Worm (Caenorhabditis elegans) whole organism, L4 larva: ENCODE measurements around the gene sra-27.

Experiments used
- F44E2.7 ChIP-seq: fragments of 200-800 bp; sonication (Bioruptor generic); IDR thresholded peaks from 2 replicates; pipeline ENCODE4 v2.1.2; 2022; ENCODE audit warnings: missing genetic modification characterization, missing compliant biosample characterization
- F49E8.2 ChIP-seq: sonication (generic microtip); optimal IDR thresholded peaks from 2 replicates; lab custom pipeline; 2016; ENCODE audit warnings: missing compliant biosample characterization, mild to moderate bottlenecking, missing genetic modification characterization, borderline replicate concordance
- R02D3.7 ChIP-seq: fragments of 150-350 bp; sonication (generic microtip); optimal IDR thresholded peaks from 3 replicates; lab custom pipeline; 2014; ENCODE audit warnings: missing biosample characterization, missing genetic modification characterization
- T20F7.1 ChIP-seq: fragments of 200-800 bp; sonication (Bioruptor generic); optimal IDR thresholded peaks from 2 replicates; lab custom pipeline; 2018; ENCODE audit warnings: mild to moderate bottlenecking, missing genetic modification characterization, missing compliant biosample characterization
- Y105C5A.15 ChIP-seq: fragments of 200-800 bp; sonication (Bioruptor generic); IDR thresholded peaks from 2 replicates; pipeline ENCODE4 v1.3.6; 2022; ENCODE audit warnings: missing genetic modification characterization, missing compliant biosample characterization
- aha-1 ChIP-seq: fragments of 150-350 bp; peaks from one replicate; lab custom pipeline; 2014; ENCODE audit warnings: missing biosample characterization, missing genetic modification characterization
- ama-1 ChIP-seq: fragments of 150-350 bp; optimal IDR thresholded peaks from 2 replicates; lab custom pipeline; 2014; ENCODE audit warnings: inconsistent platforms, mixed read lengths
- ceh-32 ChIP-seq: sonication (generic microtip); optimal IDR thresholded peaks from 2 replicates; lab custom pipeline; 2016; ENCODE audit warnings: mild to moderate bottlenecking, missing genetic modification characterization, missing compliant biosample characterization; ENCODE audit not compliant: poor library complexity
- ceh-44 ChIP-seq: fragments of 200-800 bp; sonication (Bioruptor generic); IDR thresholded peaks from 2 replicates; pipeline ENCODE4 v1.3.6; 2022; ENCODE audit warnings: missing genetic modification reagents, missing genetic modification characterization, missing compliant biosample characterization
- ceh-62 ChIP-seq: sonication (generic microtip); optimal IDR thresholded peaks from 2 replicates; lab custom pipeline; 2017; ENCODE audit warnings: missing biosample characterization, missing genetic modification characterization
- ces-1 ChIP-seq: fragments of 150-350 bp; sonication (generic microtip); optimal IDR thresholded peaks from 4 replicates; lab custom pipeline; 2014; ENCODE audit warnings: missing biosample characterization, missing genetic modification reagents, missing genetic modification characterization
- cey-2 ChIP-seq: sonication (generic microtip); optimal IDR thresholded peaks from 3 replicates; lab custom pipeline; 2017; ENCODE audit warnings: missing genetic modification characterization, mild to moderate bottlenecking, missing compliant biosample characterization, antibody characterized with exemption, borderline replicate concordance; ENCODE audit not compliant: insufficient read depth
- daf-8 ChIP-seq: fragments of 200-800 bp; sonication (Bioruptor generic); IDR thresholded peaks from 2 replicates; pipeline ENCODE4 v1.3.6; 2022; ENCODE audit warnings: missing genetic modification characterization, missing compliant biosample characterization
- dmd-6 ChIP-seq: fragments of 200-800 bp; sonication (Bioruptor generic); IDR thresholded peaks from 2 replicates; pipeline ENCODE4 v1.3.6; 2022; ENCODE audit warnings: missing genetic modification reagents, missing genetic modification characterization, missing compliant biosample characterization
- dmd-9 ChIP-seq: fragments of 200-800 bp; sonication (Bioruptor generic); IDR thresholded peaks from 2 replicates; pipeline ENCODE4 v1.3.6; 2022; ENCODE audit warnings: missing genetic modification reagents, missing genetic modification characterization, missing compliant biosample characterization
- dpl-1 ChIP-seq: fragments of 150-350 bp; optimal IDR thresholded peaks from 2 replicates; lab custom pipeline; 2014; ENCODE audit warnings: missing biosample characterization, missing genetic modification reagents, missing genetic modification characterization
- dve-1 ChIP-seq: sonication (generic microtip); optimal IDR thresholded peaks from 2 replicates; lab custom pipeline; 2017; ENCODE audit warnings: antibody characterized with exemption, mild to moderate bottlenecking, missing genetic modification characterization, missing compliant biosample characterization; ENCODE audit not compliant: insufficient read depth
- gei-8 ChIP-seq: fragments of 200-800 bp; sonication (Bioruptor generic); optimal IDR thresholded peaks from 2 replicates; lab custom pipeline; 2018; ENCODE audit warnings: mild to moderate bottlenecking, missing genetic modification characterization, missing compliant biosample characterization
- hif-1 ChIP-seq, 2 experiments: sonication (generic microtip); optimal IDR thresholded peaks; 2 replicates each; lab custom pipeline; 2016 to 2017; ENCODE audit warnings: missing compliant biosample characterization in 2 of 2, missing genetic modification characterization in 2 of 2, missing genetic modification reagents in 2 of 2, missing genotype in 2 of 2, mild to moderate bottlenecking in 1 of 2
- hlh-11 ChIP-seq: fragments of 200-800 bp; sonication (Bioruptor generic); optimal IDR thresholded peaks from 2 replicates; lab custom pipeline; 2018; ENCODE audit warnings: mild to moderate bottlenecking, missing genetic modification characterization, missing compliant biosample characterization
- hmg-1.1 ChIP-seq: fragments of 200-800 bp; sonication (Bioruptor generic); IDR thresholded peaks from 2 replicates; pipeline ENCODE4 v1.3.6; 2022; ENCODE audit warnings: missing genetic modification reagents, missing genetic modification characterization, missing compliant biosample characterization
- lin-13 ChIP-seq: fragments of 150-350 bp; optimal IDR thresholded peaks from 2 replicates; lab custom pipeline; 2014; ENCODE audit warnings: missing biosample characterization, missing genetic modification reagents, missing genetic modification characterization
- lin-15B ChIP-seq: fragments of 150-350 bp; sonication (generic microtip); optimal IDR thresholded peaks from 3 replicates; lab custom pipeline; 2014; ENCODE audit warnings: missing biosample characterization, missing genetic modification characterization
- lin-38 ChIP-seq: fragments of 200-800 bp; sonication (Bioruptor generic); IDR thresholded peaks from 2 replicates; pipeline ENCODE4 v1.3.6; 2022; ENCODE audit warnings: missing genetic modification reagents, missing genetic modification characterization, missing compliant biosample characterization
- lsy-2 ChIP-seq, 2 experiments: fragments of 150-350 bp in 1 of 2; sonication (generic microtip) in 1 of 2; optimal IDR thresholded peaks; 2 replicates each; lab custom pipeline; 2014 to 2017; ENCODE audit warnings: missing biosample characterization in 2 of 2, missing genetic modification characterization in 2 of 2
- mep-1 ChIP-seq: fragments of 150-350 bp; sonication (generic microtip); optimal IDR thresholded peaks from 3 replicates; lab custom pipeline; 2014; ENCODE audit warnings: missing biosample characterization, missing genetic modification characterization
- mes-2 ChIP-seq: sonication (generic microtip); optimal IDR thresholded peaks from 2 replicates; lab custom pipeline; 2016; ENCODE audit warnings: missing genotype, mild to moderate bottlenecking, missing genetic modification characterization, missing compliant biosample characterization; ENCODE audit not compliant: poor library complexity, severe bottlenecking
- mxl-2 ChIP-seq: fragments of 200-800 bp; sonication (Bioruptor generic); conservative IDR thresholded peaks from 2 replicates; pipeline ENCODE4 v1.3.6; 2022; ENCODE audit warnings: missing genetic modification reagents, missing genetic modification characterization, missing compliant biosample characterization
- nhr-6 ChIP-seq: fragments of 150-350 bp; optimal IDR thresholded peaks from 2 replicates; lab custom pipeline; 2014; ENCODE audit warnings: missing biosample characterization, missing genetic modification characterization
- nhr-77 ChIP-seq: fragments of 150-350 bp; optimal IDR thresholded peaks from 2 replicates; lab custom pipeline; 2014; ENCODE audit warnings: missing biosample characterization, missing genetic modification characterization
- rbr-2 ChIP-seq: sonication (generic microtip); optimal IDR thresholded peaks from 2 replicates; lab custom pipeline; 2016; ENCODE audit warnings: missing genotype, missing genetic modification characterization, missing compliant biosample characterization
- saeg-2 ChIP-seq: fragments of 200-800 bp; sonication (Bioruptor generic); IDR thresholded peaks from 2 replicates; pipeline ENCODE4 v1.3.6; 2022; ENCODE audit warnings: missing genetic modification reagents, missing genetic modification characterization, missing compliant biosample characterization
- set-16 ChIP-seq: fragments of 200-800 bp; sonication (Bioruptor generic); IDR thresholded peaks from 2 replicates; pipeline ENCODE4 v1.3.6; 2022; ENCODE audit warnings: missing genetic modification reagents, missing genetic modification characterization, missing compliant biosample characterization
- snpc-1.2 ChIP-seq: fragments of 200-800 bp; sonication (Bioruptor generic); IDR thresholded peaks from 2 replicates; pipeline ENCODE4 v1.3.6; 2022; ENCODE audit warnings: missing genetic modification reagents, missing genetic modification characterization, missing compliant biosample characterization
- spr-1 ChIP-seq: sonication (generic microtip); optimal IDR thresholded peaks from 2 replicates; lab custom pipeline; 2016; ENCODE audit warnings: mild to moderate bottlenecking, missing genetic modification characterization, missing compliant biosample characterization
- tag-97 ChIP-seq: fragments of 200-800 bp; sonication (Bioruptor generic); IDR thresholded peaks from 2 replicates; pipeline ENCODE4 v1.3.6; 2022; ENCODE audit warnings: missing genetic modification characterization, missing compliant biosample characterization
- tra-1 ChIP-seq: fragments of 200-800 bp; sonication (Bioruptor generic); IDR thresholded peaks from 2 replicates; pipeline ENCODE4 v1.3.6; 2022; ENCODE audit warnings: missing genetic modification reagents, missing genetic modification characterization, missing compliant biosample characterization
- unc-130 ChIP-seq: sonication (generic microtip); optimal IDR thresholded peaks from 2 replicates; lab custom pipeline; 2016; ENCODE audit warnings: missing genetic modification reagents, missing genetic modification characterization, missing compliant biosample characterization
- unc-39 ChIP-seq: sonication (generic microtip); optimal IDR thresholded peaks from 2 replicates; lab custom pipeline; 2017; ENCODE audit warnings: missing biosample characterization, missing genetic modification characterization
- vab-7 ChIP-seq: fragments of 200-800 bp; sonication (Bioruptor generic); IDR thresholded peaks from 2 replicates; pipeline ENCODE4 v1.3.6; 2022; ENCODE audit warnings: missing genetic modification reagents, missing genetic modification characterization, missing compliant biosample characterization

Gene sra-27

DNA sequence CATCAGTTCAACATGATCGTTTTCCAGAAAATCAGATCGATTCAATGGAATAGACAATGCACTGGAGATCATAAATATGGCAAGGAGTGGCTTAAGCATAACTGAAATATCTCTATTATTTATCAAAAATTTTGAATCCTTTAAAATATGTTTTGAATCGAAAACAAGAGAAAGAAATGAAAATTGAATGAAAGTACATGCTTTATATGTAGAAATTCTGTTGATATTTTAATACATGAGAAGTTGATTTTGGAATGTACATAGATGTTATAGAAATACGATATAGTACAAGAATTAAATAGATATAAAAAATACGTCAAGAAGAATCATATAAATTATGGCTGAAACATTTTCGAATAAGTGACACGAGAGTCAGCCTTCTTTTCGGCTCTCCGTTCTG, 23.4 kb downstream of the sra-27 start, which contains the start of gene C56C10.9:
Gene C56C10.9, minus strand, starts transcription at position 101 of the 400 bp plus-strand sequence.
- TF ChIP-seq unc-130 (no peak), vab-7 (no peak)

DNA sequence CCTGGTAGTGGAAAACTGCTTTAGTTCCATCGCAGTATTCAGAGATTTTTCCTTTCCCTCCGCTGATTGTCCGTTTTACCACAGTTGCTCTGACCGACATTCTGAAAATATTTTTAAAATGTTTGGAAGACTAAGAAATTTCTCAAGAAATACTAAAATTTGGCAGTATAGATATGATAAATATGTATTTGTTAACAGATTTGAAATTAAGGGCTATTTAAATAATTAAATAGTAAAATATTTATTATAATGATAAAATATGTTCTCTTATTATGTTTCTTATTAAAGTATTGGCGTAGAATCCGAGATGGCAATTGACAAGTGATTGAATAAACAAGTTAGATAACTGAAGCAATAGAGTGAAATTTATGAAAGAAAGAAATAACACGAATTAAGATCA, 25.3 kb downstream of the sra-27 start, which contains the start of gene aipr-1:
Gene aipr-1, minus strand, starts transcription at position 101 of the 400 bp plus-strand sequence.
- no peak for TF ChIP-seq lin-13 (GFP tag; lab: Kevin White, UChicago)
- no peak for TF ChIP-seq unc-39 (tag; lab: Kevin White, UChicago)
- no peak for TF ChIP-seq saeg-2 (GFP tag; lab: Robert Waterston, UW)
- TF ChIP-seq tra-1 (GFP tag; lab: Robert Waterston, UW): no peak
- TF ChIP-seq dve-1 (tag; lab: Kevin White, UChicago): no peak
- no peak for TF ChIP-seq ceh-32 (tag; lab: Kevin White, UChicago)
- no peak for TF ChIP-seq tag-97
- TF ChIP-seq F44E2.7 (GFP tag; lab: Robert Waterston, UW): no peak
- no peak for TF ChIP-seq gei-8 (GFP tag; lab: Kevin White, UChicago)
- TF ChIP-seq lin-15B (tag; lab: Kevin White, UChicago): no peak
- no peak for TF ChIP-seq nhr-77 (tag; lab: Kevin White, UChicago)
- no peak for TF ChIP-seq T20F7.1 (GFP tag; lab: Kevin White, UChicago)
- TF ChIP-seq dmd-9 (GFP tag; lab: Robert Waterston, UW): no peak
- no peak for TF ChIP-seq R02D3.7 (tag; lab: Kevin White, UChicago)
- no peak for TF ChIP-seq cey-2 (tag; lab: Kevin White, UChicago)
- no peak for TF ChIP-seq dmd-6
- no peak for TF ChIP-seq Y105C5A.15 (GFP tag; lab: Robert Waterston, UW)
- no peak for TF ChIP-seq dpl-1
- TF ChIP-seq ama-1: no peak
- TF ChIP-seq vab-7: no peak

DNA sequence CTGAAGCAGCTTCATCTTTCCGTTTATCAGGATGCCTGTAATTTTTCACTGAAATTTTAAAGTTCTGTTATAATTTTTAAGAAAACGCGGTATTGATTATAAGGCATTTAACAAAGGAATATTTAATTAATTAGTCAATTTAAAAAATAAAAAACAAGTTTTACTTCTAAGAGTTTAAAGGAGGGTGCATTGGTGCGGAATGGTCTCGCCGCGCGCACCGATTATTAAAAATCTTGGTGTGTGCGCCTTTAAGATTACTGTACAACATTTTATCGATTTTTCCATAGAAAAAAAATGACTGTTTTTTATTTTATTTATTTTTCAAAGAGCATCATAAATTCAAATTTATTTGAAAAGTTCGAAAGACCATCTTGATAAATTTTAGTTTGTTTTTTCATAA, 28.7 kb downstream of the sra-27 start:
- 0 out of 2 replicates have a peak, but pooled peaks have one; percentile 30 for TF ChIP-seq snpc-1.2 (GFP tag; lab: Robert Waterston, UW)
- no peak for TF ChIP-seq ces-1

DNA sequence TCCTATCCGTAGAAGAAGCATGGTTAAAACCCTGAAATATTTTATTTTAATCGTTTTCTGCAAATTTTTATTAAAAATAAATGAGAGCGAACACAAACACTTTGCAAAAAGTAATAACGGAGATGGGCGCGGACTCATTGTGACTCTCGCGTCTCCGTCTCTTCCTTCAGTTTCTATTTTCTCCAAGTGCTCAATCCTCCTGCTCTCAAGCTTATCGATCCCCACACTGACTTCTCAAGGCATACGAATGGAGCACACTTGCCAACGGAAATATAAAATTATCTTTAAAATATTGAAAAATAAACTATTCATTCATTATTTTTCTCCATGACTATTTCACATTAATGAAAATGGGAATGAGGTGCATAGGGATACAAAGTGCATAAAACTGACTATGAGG, 29.2 kb downstream of the sra-27 start, which contains the start of gene dnj-8:
Gene dnj-8, minus strand, starts transcription at position 31 of the 400 bp plus-strand sequence.
- TF ChIP-seq ama-1: peak; percentile 52
- TF ChIP-seq mep-1 (tag; lab: Kevin White, UChicago): peak; percentile 2
- TF ChIP-seq mes-2 (tag; lab: Kevin White, UChicago): peak; percentile 44
- no peak for TF ChIP-seq mxl-2 (GFP tag; lab: Robert Waterston, UW)
- 0 out of 2 replicates have a peak, but pooled peaks have one; percentile 12 for TF ChIP-seq lin-38 (GFP tag; lab: Robert Waterston, UW)
- TF ChIP-seq set-16: no peak
- TF ChIP-seq unc-39 (tag; lab: Kevin White, UChicago): no peak
- no peak for TF ChIP-seq ceh-62 (tag; lab: Kevin White, UChicago)

DNA sequence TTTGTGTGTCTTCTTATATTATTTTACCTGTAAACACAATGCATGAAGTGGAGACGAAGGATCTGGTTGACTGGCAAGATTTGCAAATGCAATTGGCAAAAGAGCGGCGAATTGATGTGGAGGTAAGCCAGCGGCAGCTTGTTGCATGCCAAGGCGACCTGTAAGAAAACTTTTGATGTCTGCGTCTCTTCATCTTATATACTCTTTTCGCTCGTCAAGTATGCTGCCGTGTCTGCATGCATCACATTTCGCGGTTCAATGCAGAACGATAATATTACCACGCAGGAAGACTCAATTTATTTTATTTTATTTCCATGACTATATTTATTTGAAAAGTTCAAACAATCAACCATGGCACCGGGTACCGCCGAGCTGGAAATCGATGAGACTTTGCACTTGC, 32.2 kb downstream of the sra-27 start, which contains the start of gene vps-33.2:
Gene vps-33.2, plus strand, starts transcription at position 244 of the 400 bp plus-strand sequence.
- TF ChIP-seq hlh-11 (peak; percentile 10), hif-1 (tag; optimal IDR thresholded peaks at IDR 0.05; lab: Kevin White, UChicago) (no peak), nhr-6 (tag; lab: Kevin White, UChicago) (peak; percentile 35), unc-130 (no peak), mep-1 (tag; lab: Kevin White, UChicago) (peak; percentile 1), dve-1 (tag; lab: Kevin White, UChicago) (peak; percentile 19), aha-1 (tag; lab: Kevin White, UChicago) (peak; percentile 21), ceh-44 (GFP tag; lab: Robert Waterston, UW) (no peak), Y105C5A.15 (GFP tag; lab: Robert Waterston, UW) (no peak), mes-2 (tag; lab: Kevin White, UChicago) (peak; percentile 70), hmg-1.1 (GFP tag; lab: Robert Waterston, UW) (peak; percentile 50), spr-1 (tag; lab: Kevin White, UChicago) (peak; percentile 17), F49E8.2 (tag; lab: Kevin White, UChicago) (peak; percentile 20), lsy-2 (tag; optimal IDR thresholded peaks at IDR 0.05; lab: Kevin White, UChicago) (peak in 1 of 2 experiments; percentile 34), rbr-2 (tag; lab: Kevin White, UChicago) (peak; percentile 14), daf-8 (GFP tag; lab: Robert Waterston, UW) (no peak)
